Worm (Caenorhabditis elegans): ENCODE data around the gene F52D2.5.

F52D2.5 gene

ce11 chrX:1969575-1969974 is 5.0 kb downstream of the F52D2.5 start, which contains the start of gene str-79:
Gene str-79 (plus strand): TSS chrX:1969875.
- no peak for TF ChIP-seq lin-11 (tag; optimal IDR thresholded peaks at IDR 0.05)
- TF ChIP-seq mab-5 (tag; optimal IDR thresholded peaks at IDR 0.05), result no peak
- TF ChIP-seq aly-2 (tag; optimal IDR thresholded peaks at IDR 0.05), result no peak
- no peak for TF ChIP-seq ceh-82 (tag; optimal IDR thresholded peaks at IDR 0.05)
- no peak for TF ChIP-seq F13H6.1 (tag; optimal IDR thresholded peaks at IDR 0.05)
- TF ChIP-seq sem-4 (tag; optimal IDR thresholded peaks at IDR 0.05), result no peak
- TF ChIP-seq nhr-23 (tag; optimal IDR thresholded peaks at IDR 0.05), result no peak
- no peak for TF ChIP-seq ztf-4 (tag; optimal IDR thresholded peaks at IDR 0.05)
- TF ChIP-seq lin-39 (tag; optimal IDR thresholded peaks at IDR 0.05), result no peak
- TF ChIP-seq ztf-1 (GFP tag; conservative IDR thresholded peaks at IDR 0.05), result no peak
- no peak for TF ChIP-seq nhr-6 (tag; optimal IDR thresholded peaks at IDR 0.05)
- TF ChIP-seq gmeb-1 (tag; optimal IDR thresholded peaks at IDR 0.05), result no peak
- TF ChIP-seq nhr-21 (tag; optimal IDR thresholded peaks at IDR 0.05), result no peak

ce11 chrX:1964828-1965227 is 9.8 kb downstream of the F52D2.5 start:
- TF ChIP-seq mab-5 (tag; optimal IDR thresholded peaks at IDR 0.05) (no peak), alr-1 (tag; optimal IDR thresholded peaks at IDR 0.05) (no peak), lin-39 (tag; optimal IDR thresholded peaks at IDR 0.05) (no peak), C34F6.9 (tag; optimal IDR thresholded peaks at IDR 0.05) (peak; percentile 70), F13H6.1 (tag; optimal IDR thresholded peaks at IDR 0.05) (peak; percentile 46), nhr-11 (tag; optimal IDR thresholded peaks at IDR 0.05) (no peak), lin-13 (GFP tag; optimal IDR thresholded peaks at IDR 0.05) (peak; percentile 52), nhr-23 (tag; optimal IDR thresholded peaks at IDR 0.05) (no peak), ztf-1 (GFP tag; conservative IDR thresholded peaks at IDR 0.05) (no peak), nhr-6 (tag; optimal IDR thresholded peaks at IDR 0.05) (peak; percentile 65), gmeb-1 (tag; optimal IDR thresholded peaks at IDR 0.05) (peak; percentile 27), nhr-25 (tag; optimal IDR thresholded peaks at IDR 0.05) (peak; percentile 51), nhr-129 (tag; optimal IDR thresholded peaks at IDR 0.05) (peak; percentile 81), unc-39 (tag; optimal IDR thresholded peaks at IDR 0.05) (no peak), unc-55 (GFP tag; optimal IDR thresholded peaks at IDR 0.05) (peak; percentile 65), lsy-2 (tag; optimal IDR thresholded peaks at IDR 0.05) (peak; percentile 57 to 73), R02D3.7 (tag; optimal IDR thresholded peaks at IDR 0.05) (no peak), ceh-16 (tag; optimal IDR thresholded peaks at IDR 0.05) (no peak), aly-2 (tag; optimal IDR thresholded peaks at IDR 0.05) (no peak), nhr-77 (tag; optimal IDR thresholded peaks at IDR 0.05) (no peak), Y55F3AM.14 (GFP tag; optimal IDR thresholded peaks at IDR 0.05) (no peak), fos-1 (tag; optimal IDR thresholded peaks at IDR 0.05) (peak; percentile 42), sem-4 (tag; optimal IDR thresholded peaks at IDR 0.05) (peak; percentile 24), lin-11 (tag; optimal IDR thresholded peaks at IDR 0.05) (no peak), nhr-237 (tag; optimal IDR thresholded peaks at IDR 0.05) (no peak), peb-1 (tag; optimal IDR thresholded peaks at IDR 0.05) (no peak), ZK546.5 (tag; optimal IDR thresholded peaks at IDR 0.05) (no peak), dmd-4 (tag; optimal IDR thresholded peaks at IDR 0.05) (no peak), ztf-4 (tag; optimal IDR thresholded peaks at IDR 0.05) (no peak), zag-1 (tag; optimal IDR thresholded peaks at IDR 0.05) (no peak), ztf-11 (tag; optimal IDR thresholded peaks at IDR 0.05) (no peak), elt-3 (tag; optimal IDR thresholded peaks at IDR 0.05) (no peak), blmp-1 (tag; optimal IDR thresholded peaks at IDR 0.05; ENCODE audit: insufficient read depth) (no peak), ceh-82 (tag; optimal IDR thresholded peaks at IDR 0.05) (no peak), snpc-4 (tag; optimal IDR thresholded peaks at IDR 0.05) (no peak), mdl-1 (tag; optimal IDR thresholded peaks at IDR 0.05) (no peak), crh-2 (tag; optimal IDR thresholded peaks at IDR 0.05) (no peak), egl-27 (tag; optimal IDR thresholded peaks at IDR 0.05) (no peak), nhr-12 (tag; optimal IDR thresholded peaks at IDR 0.05) (no peak), elt-1 (tag; optimal IDR thresholded peaks at IDR 0.05) (no peak), mbf-1 (tag; optimal IDR thresholded peaks at IDR 0.05) (no peak), nhr-21 (tag; optimal IDR thresholded peaks at IDR 0.05) (no peak), nhr-10 (tag; optimal IDR thresholded peaks at IDR 0.05) (no peak), skn-1 (tag; optimal IDR thresholded peaks at IDR 0.05) (no peak), sma-3 (GFP tag; optimal IDR thresholded peaks at IDR 0.05) (no peak), unc-62 (GFP tag; optimal IDR thresholded peaks at IDR 0.05) (no peak), sma-9 (GFP tag; optimal IDR thresholded peaks at IDR 0.05) (no peak), sma-9 (tag; optimal IDR thresholded peaks at IDR 0.05) (no peak), ama-1 (optimal IDR thresholded peaks at IDR 0.05) (no peak)
